Worm (Caenorhabditis elegans): ENCODE measurements around the gene math-22.

DNA sequence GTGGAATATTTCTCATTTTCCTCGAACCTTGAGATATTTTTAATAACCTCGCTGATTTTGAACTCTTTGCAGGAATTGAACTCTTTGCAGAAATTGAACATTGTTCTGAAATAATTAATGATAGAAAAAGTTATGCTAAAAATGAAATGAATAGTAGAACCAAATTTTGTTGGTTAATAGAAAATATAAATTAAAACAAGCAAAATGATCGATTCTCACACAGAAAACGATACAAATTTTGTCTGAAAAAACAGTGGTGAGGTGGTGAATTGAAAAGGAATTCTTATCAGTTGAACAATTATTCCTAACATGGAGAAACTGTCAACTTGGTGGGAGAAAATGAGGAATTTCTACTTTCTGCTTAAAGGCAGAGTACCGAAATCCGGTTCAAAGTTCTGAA, 20.6 kb upstream of the math-22 start, which contains the start of gene math-6:
- TF ChIP-seq egl-27 (tag; optimal IDR thresholded peaks at IDR 0.05): no peak
- no peak for TF ChIP-seq ama-1 (optimal IDR thresholded peaks at IDR 0.05)
- TF ChIP-seq pha-4 (tag; optimal IDR thresholded peaks at IDR 0.05): no peak
- TF ChIP-seq nhr-237 (tag; optimal IDR thresholded peaks at IDR 0.05): no peak
- no peak for TF ChIP-seq ztf-11 (tag; optimal IDR thresholded peaks at IDR 0.05)
- no peak for TF ChIP-seq unc-62 (GFP tag; optimal IDR thresholded peaks at IDR 0.05)
- TF ChIP-seq nhr-11 (tag; optimal IDR thresholded peaks at IDR 0.05): no peak
- no peak for TF ChIP-seq elt-3 (tag; optimal IDR thresholded peaks at IDR 0.05)
- TF ChIP-seq elt-1 (tag; optimal IDR thresholded peaks at IDR 0.05): no peak
- TF ChIP-seq lin-39 (tag; optimal IDR thresholded peaks at IDR 0.05): no peak
- TF ChIP-seq unc-39 (tag; optimal IDR thresholded peaks at IDR 0.05): no peak

Measured in whole organism, L3 larva.